Fruit fly (Drosophila melanogaster) whole organism, embryonic: Measurements from ENCODE around the gene Myo31DF.

Source experiments
- CG10321 ChIP-seq: fragments of 200-800 bp; sonication (Bioruptor generic); IDR thresholded peaks from 2 replicates; pipeline ENCODE4 v1.3.6; 2022; ENCODE audit warnings: missing biosample characterization, missing genetic modification characterization
- CG10431 ChIP-seq: fragments of 200-800 bp; sonication (Bioruptor generic); optimal IDR thresholded peaks from 3 replicates; lab custom pipeline; 2018; ENCODE audit warnings: missing biosample characterization, mild to moderate bottlenecking, missing genetic modification characterization
- CG12236 ChIP-seq: fragments of 200-800 bp; sonication (Bioruptor generic); optimal IDR thresholded peaks from 2 replicates; lab custom pipeline; 2016; ENCODE audit warnings: missing biosample characterization, missing genetic modification characterization
- CG1233 ChIP-seq: fragments of 200-800 bp; sonication (Bioruptor generic); optimal IDR thresholded peaks from 4 replicates; lab custom pipeline; 2018; ENCODE audit warnings: missing biosample characterization, mild to moderate bottlenecking, missing genetic modification characterization
- CG12391 ChIP-seq: fragments of 200-800 bp; sonication (Bioruptor generic); optimal IDR thresholded peaks from 3 replicates; lab custom pipeline; 2018; ENCODE audit warnings: missing biosample characterization, mild to moderate bottlenecking, missing genetic modification characterization, moderate library complexity
- CG14710 ChIP-seq: fragments of 200-800 bp; sonication (Bioruptor generic); optimal IDR thresholded peaks from 3 replicates; lab custom pipeline; 2019; ENCODE audit warnings: missing biosample characterization, mild to moderate bottlenecking, missing genetic modification characterization, moderate library complexity
- CG14965 ChIP-seq: fragments of 200-800 bp; sonication (Bioruptor generic); optimal IDR thresholded peaks from 2 replicates; lab custom pipeline; 2016; ENCODE audit warnings: missing biosample characterization, missing genetic modification characterization, borderline replicate concordance
- CG15011 ChIP-seq: fragments of 200-800 bp; sonication (Bioruptor generic); optimal IDR thresholded peaks from 3 replicates; lab custom pipeline; 2018; ENCODE audit warnings: missing biosample characterization, mild to moderate bottlenecking, missing genetic modification characterization
- CG15696 ChIP-seq: fragments of 200-800 bp; sonication (Bioruptor generic); optimal IDR thresholded peaks from 2 replicates; lab custom pipeline; 2019; ENCODE audit warnings: missing biosample characterization, mild to moderate bottlenecking, missing genetic modification characterization, moderate library complexity
- CG16863 ChIP-seq: fragments of 200-800 bp; sonication (Bioruptor generic); optimal IDR thresholded peaks from 3 replicates; lab custom pipeline; 2016; ENCODE audit warnings: missing biosample characterization, missing genetic modification characterization
- CG17385 ChIP-seq: fragments of 200-800 bp; sonication (Bioruptor generic); optimal IDR thresholded peaks from 3 replicates; lab custom pipeline; 2018; ENCODE audit warnings: missing biosample characterization, mild to moderate bottlenecking, missing genetic modification characterization
- CG18599 ChIP-seq: fragments of 200-800 bp; sonication (Bioruptor generic); optimal IDR thresholded peaks from 3 replicates; lab custom pipeline; 2017; ENCODE audit warnings: missing biosample characterization, missing genetic modification characterization, mild to moderate bottlenecking, moderate library complexity, missing genetic modification reagents
- CG2202 ChIP-seq: fragments of 200-800 bp; sonication (Bioruptor generic); optimal IDR thresholded peaks from 2 replicates; lab custom pipeline; 2018; ENCODE audit warnings: missing biosample characterization, mild to moderate bottlenecking, missing genetic modification characterization
- CG30403 ChIP-seq: fragments of 200-800 bp; sonication (Bioruptor generic); optimal IDR thresholded peaks from 3 replicates; lab custom pipeline; 2016; ENCODE audit warnings: missing biosample characterization, missing genetic modification characterization
- CG34224 ChIP-seq: fragments of 200-800 bp; sonication (Bioruptor generic); IDR thresholded peaks from 3 replicates; pipeline ENCODE4 v1.3.6; 2022; ENCODE audit warnings: missing biosample characterization, missing genetic modification characterization; ENCODE audit not compliant: partially characterized antibody
- CG4328 ChIP-seq: fragments of 200-800 bp; sonication (Bioruptor generic); optimal IDR thresholded peaks from 3 replicates; lab custom pipeline; 2017; ENCODE audit warnings: missing biosample characterization, missing genetic modification reagents, missing genetic modification characterization
- CG4404 ChIP-seq: fragments of 200-800 bp; sonication (Bioruptor generic); IDR thresholded peaks from 2 replicates; pipeline ENCODE4 v1.3.6; 2022; ENCODE audit warnings: missing biosample characterization, missing genetic modification characterization
- CG7928 ChIP-seq: fragments of 200-800 bp; sonication (Bioruptor generic); optimal IDR thresholded peaks from 2 replicates; lab custom pipeline; 2017; ENCODE audit warnings: missing biosample characterization, mild to moderate bottlenecking, missing genetic modification characterization
- CG8924 ChIP-seq: fragments of 200-800 bp; optimal IDR thresholded peaks from 3 replicates; lab custom pipeline; 2019; ENCODE audit warnings: missing biosample characterization, mild to moderate bottlenecking, missing genetic modification characterization, moderate library complexity
- CG9817 ChIP-seq: fragments of 200-800 bp; sonication (Bioruptor generic); optimal IDR thresholded peaks from 2 replicates; lab custom pipeline; 2018; ENCODE audit warnings: missing biosample characterization, mild to moderate bottlenecking, missing genetic modification characterization, moderate library complexity
- Dad ChIP-seq: fragments of 200-800 bp; sonication (Bioruptor generic); optimal IDR thresholded peaks from 3 replicates; lab custom pipeline; 2016; ENCODE audit warnings: missing biosample characterization, missing genetic modification characterization
- Dip2 ChIP-seq: fragments of 200-800 bp; sonication (Bioruptor generic); IDR thresholded peaks from 2 replicates; pipeline ENCODE4 v1.3.6; 2022; ENCODE audit warnings: missing biosample characterization, missing genetic modification characterization
- Doc2 ChIP-seq: fragments of 200-800 bp; sonication (Bioruptor generic); IDR thresholded peaks from 2 replicates; pipeline ENCODE4 v1.3.6; 2022; ENCODE audit warnings: missing biosample characterization, missing genetic modification characterization
- ERR ChIP-seq: fragments of 200-800 bp; sonication (Bioruptor generic); optimal IDR thresholded peaks from 2 replicates; lab custom pipeline; 2016; ENCODE audit warnings: missing biosample characterization, missing genetic modification characterization
- HmgZ ChIP-seq: fragments of 200-800 bp; sonication (Bioruptor generic); optimal IDR thresholded peaks from 2 replicates; lab custom pipeline; 2018; ENCODE audit warnings: missing biosample characterization, mild to moderate bottlenecking, missing genetic modification characterization
- Hr51 ChIP-seq, 2 experiments: fragments of 200-800 bp; sonication (Bioruptor generic); optimal IDR thresholded peaks; 2 replicates in 1 of 2; 3 replicates in 1 of 2; lab custom pipeline; 2016 to 2018; ENCODE audit warnings: missing biosample characterization in 2 of 2, missing genetic modification characterization in 2 of 2, mild to moderate bottlenecking in 1 of 2, moderate library complexity in 1 of 2
- MESR4 ChIP-seq: fragments of 200-800 bp; sonication (Bioruptor generic); optimal IDR thresholded peaks from 2 replicates; lab custom pipeline; 2018; ENCODE audit warnings: missing biosample characterization, mild to moderate bottlenecking, missing genetic modification characterization, moderate library complexity
- Mrtf ChIP-seq: fragments of 200-800 bp; sonication (Bioruptor generic); IDR thresholded peaks from 3 replicates; pipeline ENCODE4 v1.3.6; 2022; ENCODE audit warnings: missing biosample characterization, missing genetic modification characterization
- Myb ChIP-seq: fragments of 200-800 bp; sonication (Bioruptor generic); optimal IDR thresholded peaks from 2 replicates; lab custom pipeline; 2016; ENCODE audit warnings: missing biosample characterization, missing genetic modification characterization
- NC2β ChIP-seq: fragments of 200-800 bp; sonication (Bioruptor generic); optimal IDR thresholded peaks from 2 replicates; lab custom pipeline; 2016; ENCODE audit warnings: missing biosample characterization, missing genetic modification characterization
- Oaz ChIP-seq: fragments of 200-800 bp; sonication (Bioruptor generic); IDR thresholded peaks from 2 replicates; pipeline ENCODE4 v1.3.6; 2022; ENCODE audit warnings: missing biosample characterization, missing genetic modification characterization
- PHDP ChIP-seq: fragments of 200-800 bp; sonication (Bioruptor generic); optimal IDR thresholded peaks from 3 replicates; lab custom pipeline; 2018; ENCODE audit warnings: missing biosample characterization, mild to moderate bottlenecking, missing genetic modification characterization, moderate library complexity
- Pdp1 ChIP-seq, 2 experiments: fragments of 200-800 bp; sonication (Bioruptor generic); optimal IDR thresholded peaks; 3 replicates each; lab custom pipeline; 2016; ENCODE audit warnings: missing biosample characterization in 2 of 2, missing genetic modification characterization in 2 of 2, mild to moderate bottlenecking in 1 of 2, moderate library complexity in 1 of 2
- Poxn ChIP-seq: fragments of 200-800 bp; sonication (Bioruptor generic); IDR thresholded peaks from 2 replicates; pipeline ENCODE4 v1.3.6; 2022; ENCODE audit warnings: missing biosample characterization, missing genetic modification characterization
- Sox102F ChIP-seq: fragments of 200-800 bp; sonication (Bioruptor generic); optimal IDR thresholded peaks from 2 replicates; lab custom pipeline; 2018; ENCODE audit warnings: missing biosample characterization, mild to moderate bottlenecking, missing genetic modification characterization, moderate library complexity
- Stat92E ChIP-seq, 3 experiments: fragments of >200 bp in 2 of 3; fragments of 200-800 bp in 1 of 3; sonication (Bioruptor generic) in 1 of 3; optimal IDR thresholded peaks; 2 replicates each; lab custom pipeline; 2017 to 2019; ENCODE audit warnings: missing biosample characterization in 3 of 3, missing genetic modification characterization in 3 of 3, mild to moderate bottlenecking in 1 of 3, moderate library complexity in 1 of 3
- Trl ChIP-seq, 3 experiments: fragments of >200 bp in 2 of 3; fragments of 200-800 bp in 1 of 3; sonication (Bioruptor generic) in 1 of 3; optimal IDR thresholded peaks; 2 replicates in 1 of 3; 3 replicates in 2 of 3; lab custom pipeline; 2016 to 2017; ENCODE audit warnings: missing biosample characterization in 1 of 3, missing genetic modification characterization in 1 of 3
- Usf ChIP-seq: fragments of 200-800 bp; sonication (Bioruptor generic); optimal IDR thresholded peaks from 2 replicates; lab custom pipeline; 2017; ENCODE audit warnings: missing genotype, missing biosample characterization, missing genetic modification characterization
- chif ChIP-seq, 2 experiments: fragments of 200-800 bp; sonication (Bioruptor generic); optimal IDR thresholded peaks; 3 replicates each; lab custom pipeline; 2016; ENCODE audit warnings: missing biosample characterization in 2 of 2, missing genetic modification characterization in 2 of 2
- fd64A ChIP-seq: fragments of 200-800 bp; sonication (Bioruptor generic); optimal IDR thresholded peaks from 3 replicates; lab custom pipeline; 2018; ENCODE audit warnings: missing biosample characterization, mild to moderate bottlenecking, missing genetic modification characterization
- gfzf ChIP-seq: fragments of 200-800 bp; sonication (Bioruptor generic); optimal IDR thresholded peaks from 2 replicates; lab custom pipeline; 2016; ENCODE audit warnings: missing biosample characterization, mild to moderate bottlenecking, missing genetic modification characterization, moderate library complexity
- hb ChIP-seq: fragments of 200-800 bp; sonication (Bioruptor generic); IDR thresholded peaks from 3 replicates; pipeline ENCODE4 v1.3.6; 2022; ENCODE audit warnings: missing biosample characterization, missing genetic modification characterization; ENCODE audit not compliant: partially characterized antibody
- hkb ChIP-seq, 2 experiments: fragments of 200-800 bp in 1 of 2; fragments of >200 bp in 1 of 2; sonication (Bioruptor generic) in 1 of 2; IDR thresholded peaks in 1 of 2; optimal IDR thresholded peaks in 1 of 2; 2 replicates each; pipeline versions ENCODE4 v1.3.6 to Lab custom; 2017 to 2022; ENCODE audit warnings: missing biosample characterization in 1 of 2, missing genetic modification characterization in 1 of 2
- kah ChIP-seq: fragments of 200-800 bp; sonication (Bioruptor generic); optimal IDR thresholded peaks from 2 replicates; lab custom pipeline; 2018; ENCODE audit warnings: missing biosample characterization, mild to moderate bottlenecking, missing genetic modification characterization
- nerfin-2 ChIP-seq: fragments of 200-800 bp; sonication (Bioruptor generic); IDR thresholded peaks from 2 replicates; pipeline ENCODE4 v1.3.6; 2022; ENCODE audit warnings: missing biosample characterization, missing genetic modification characterization; ENCODE audit not compliant: partially characterized antibody
- psq ChIP-seq: fragments of 200-800 bp; sonication (Bioruptor generic); optimal IDR thresholded peaks from 2 replicates; lab custom pipeline; 2017; ENCODE audit warnings: missing biosample characterization, missing genetic modification characterization
- sisA ChIP-seq: fragments of 200-800 bp; sonication (Bioruptor generic); IDR thresholded peaks from 2 replicates; pipeline ENCODE4 v1.3.6; 2022; ENCODE audit warnings: missing biosample characterization, missing genetic modification characterization
- slp2 ChIP-seq: fragments of 200-800 bp; sonication (Bioruptor generic); optimal IDR thresholded peaks from 2 replicates; lab custom pipeline; 2016; ENCODE audit warnings: missing biosample characterization, missing genetic modification characterization
- tna ChIP-seq: fragments of 200-800 bp; sonication (Bioruptor generic); IDR thresholded peaks from 2 replicates; pipeline ENCODE4 v1.3.6; 2022; ENCODE audit warnings: missing biosample characterization, missing genetic modification characterization; ENCODE audit not compliant: partially characterized antibody

The Myo31DF gene

dm6 chr2L:10468388-10468787, 38.2 kb downstream of the Myo31DF start (continued):
- TF ChIP-seq Oaz (GFP tag; lab: Robert Waterston, UW) (no peak), kah (peak; percentile 90), CG10431 (GFP tag; lab: Kevin White, UChicago) (no peak), CG4404 (GFP tag; lab: Robert Waterston, UW) (no peak), nerfin-2 (GFP tag; lab: Robert Waterston, UW) (no peak), CG34224 (GFP tag; lab: Robert Waterston, UW) (no peak), hkb (optimal IDR thresholded peaks at IDR 0.05; lab: Kevin White, UChicago) (no peak), hkb (GFP tag; IDR thresholded peaks at IDR 0.05; lab: Robert Waterston, UW) (peak; percentile 65), CG9817 (tag; lab: Kevin White, UChicago) (peak; percentile 64), HmgZ (tag; lab: Kevin White, UChicago) (peak; percentile 15), Pdp1 (GFP tag; optimal IDR thresholded peaks at IDR 0.05; lab: Kevin White, UChicago) (peak in 1 of 2 experiments; percentile 49), hb (no peak), PHDP (tag; lab: Kevin White, UChicago) (peak; percentile 59), Usf (GFP tag; lab: Kevin White, UChicago) (no peak), Mrtf (GFP tag; lab: Robert Waterston, UW) (peak; percentile 70), Doc2 (GFP tag; lab: Robert Waterston, UW) (no peak), sisA (GFP tag; lab: Robert Waterston, UW) (peak; percentile 56), MESR4 (GFP tag; lab: Kevin White, UChicago) (no peak), Sox102F (GFP tag; lab: Kevin White, UChicago) (peak; percentile 65), CG12391 (tag; lab: Kevin White, UChicago) (peak; percentile 63), CG10321 (GFP tag; lab: Robert Waterston, UW) (no peak), CG1233 (GFP tag; lab: Kevin White, UChicago) (no peak), CG18599 (peak; percentile 47), CG30403 (GFP tag; lab: Kevin White, UChicago) (peak; percentile 59), CG2202 (tag; lab: Kevin White, UChicago) (no peak), CG15696 (tag; lab: Kevin White, UChicago) (no peak), CG4328 (GFP tag; lab: Kevin White, UChicago) (peak; percentile 37), Hr51 (GFP tag; optimal IDR thresholded peaks at IDR 0.05; lab: Kevin White, UChicago) (peak; percentile 3 to 56), chif (GFP tag; optimal IDR thresholded peaks at IDR 0.05; lab: Kevin White, UChicago) (peak; percentile 6 to 8), CG7928 (GFP tag; lab: Kevin White, UChicago) (no peak), CG14710 (peak; percentile 7), CG12236 (GFP tag; lab: Kevin White, UChicago) (no peak), Stat92E (GFP tag; optimal IDR thresholded peaks at IDR 0.05; lab: Kevin White, UChicago) (no peak), NC2β (no peak), Myb (GFP tag; lab: Kevin White, UChicago) (peak; percentile 8), fd64A (GFP tag; lab: Kevin White, UChicago) (no peak), gfzf (no peak), CG16863 (peak; percentile 8), CG17385 (GFP tag; lab: Kevin White, UChicago) (peak; percentile 48), Trl (optimal IDR thresholded peaks at IDR 0.05; lab: Kevin White, UChicago) (no peak), Trl (GFP tag; optimal IDR thresholded peaks at IDR 0.05; lab: Kevin White, UChicago) (peak; percentile 38), CG8924 (tag; lab: Kevin White, UChicago) (peak; percentile 42), ERR (no peak), Poxn (GFP tag; lab: Robert Waterston, UW) (no peak), tna (GFP tag; lab: Robert Waterston, UW) (no peak), Dad (GFP tag; lab: Kevin White, UChicago) (peak; percentile 37), Dip2 (GFP tag; lab: Robert Waterston, UW) (no peak), slp2 (GFP tag; lab: Kevin White, UChicago) (no peak), psq (GFP tag; lab: Kevin White, UChicago) (no peak), CG14965 (GFP tag; lab: Kevin White, UChicago) (no peak), CG15011 (no peak)
